Fruit fly (Drosophila melanogaster) whole organism, embryonic: Measurements from ENCODE around the gene CG32812.
A peak's percentile ranks its signal among the peaks of the same experiment; 100 is the strongest.

Experiments
- Abd-B ChIP-seq: fragments of 200-800 bp; sonication (Bioruptor generic); optimal IDR thresholded peaks from 2 replicates; lab custom pipeline; 2018; ENCODE audit warnings: missing biosample characterization, mild to moderate bottlenecking, missing genetic modification characterization, moderate library complexity
- Asciz ChIP-seq: fragments of 200-800 bp; sonication (Bioruptor generic); optimal IDR thresholded peaks from 2 replicates; lab custom pipeline; 2017; ENCODE audit warnings: missing biosample characterization, mild to moderate bottlenecking, missing genetic modification characterization, missing genetic modification reagents
- Atf-2 ChIP-seq: fragments of 200-800 bp; sonication (Bioruptor generic); optimal IDR thresholded peaks from 2 replicates; lab custom pipeline; 2016; ENCODE audit warnings: missing biosample characterization, missing genetic modification characterization
- CG10543 ChIP-seq: fragments of 200-800 bp; sonication (Bioruptor generic); optimal IDR thresholded peaks from 3 replicates; lab custom pipeline; 2017; ENCODE audit warnings: missing biosample characterization, mild to moderate bottlenecking, missing genetic modification characterization, moderate library complexity
- CG11696 ChIP-seq: fragments of 200-800 bp; sonication (Bioruptor generic); IDR thresholded peaks from 2 replicates; pipeline ENCODE4 v1.3.6; 2022; ENCODE audit warnings: missing biosample characterization, missing genetic modification characterization
- CG12071 ChIP-seq: fragments of 200-800 bp; sonication (Bioruptor generic); optimal IDR thresholded peaks from 3 replicates; lab custom pipeline; 2018; ENCODE audit warnings: missing biosample characterization, mild to moderate bottlenecking, missing genetic modification characterization
- CG12155 ChIP-seq: fragments of 200-800 bp; sonication (Bioruptor generic); optimal IDR thresholded peaks from 3 replicates; lab custom pipeline; 2016; ENCODE audit warnings: missing biosample characterization, missing genetic modification characterization
- CG15601 ChIP-seq: fragments of 200-800 bp; sonication (Bioruptor generic); optimal IDR thresholded peaks from 3 replicates; lab custom pipeline; 2019; ENCODE audit warnings: missing biosample characterization, mild to moderate bottlenecking, missing genetic modification characterization, moderate library complexity
- CG1647 ChIP-seq: fragments of 200-800 bp; sonication (Bioruptor generic); optimal IDR thresholded peaks from 3 replicates; lab custom pipeline; 2016; ENCODE audit warnings: missing biosample characterization, missing genetic modification characterization
- CG16813 ChIP-seq: fragments of 200-800 bp; sonication (Bioruptor generic); IDR thresholded peaks from 3 replicates; pipeline ENCODE4 v1.3.6; 2022; ENCODE audit warnings: missing biosample characterization, missing genetic modification characterization; ENCODE audit not compliant: partially characterized antibody
- CG16815 ChIP-seq: fragments of 200-800 bp; sonication (Bioruptor generic); optimal IDR thresholded peaks from 3 replicates; lab custom pipeline; 2017; ENCODE audit warnings: missing biosample characterization, mild to moderate bottlenecking, missing genetic modification characterization
- CG17829 ChIP-seq: fragments of 200-800 bp; optimal IDR thresholded peaks from 2 replicates; lab custom pipeline; 2019; ENCODE audit warnings: missing biosample characterization, mild to moderate bottlenecking, missing genetic modification characterization, moderate library complexity
- CG18619 ChIP-seq: fragments of 200-800 bp; sonication (Bioruptor generic); optimal IDR thresholded peaks from 3 replicates; lab custom pipeline; 2017; ENCODE audit warnings: missing biosample characterization, mild to moderate bottlenecking, missing genetic modification characterization
- CG18764 ChIP-seq: fragments of 200-800 bp; sonication (Bioruptor generic); optimal IDR thresholded peaks from 3 replicates; lab custom pipeline; 2016; ENCODE audit warnings: missing biosample characterization, missing genetic modification characterization
- CG34224 ChIP-seq: fragments of 200-800 bp; sonication (Bioruptor generic); IDR thresholded peaks from 3 replicates; pipeline ENCODE4 v1.3.6; 2022; ENCODE audit warnings: missing biosample characterization, missing genetic modification characterization; ENCODE audit not compliant: partially characterized antibody
- CG6175 ChIP-seq: fragments of 200-800 bp; sonication (Bioruptor generic); IDR thresholded peaks from 3 replicates; pipeline ENCODE4 v1.3.6; 2022; ENCODE audit warnings: missing biosample characterization, missing genetic modification characterization
- CG7271 ChIP-seq: fragments of 200-800 bp; sonication (Bioruptor generic); optimal IDR thresholded peaks from 2 replicates; lab custom pipeline; 2018; ENCODE audit warnings: missing biosample characterization, mild to moderate bottlenecking, missing genetic modification characterization, moderate library complexity
- CG7928 ChIP-seq: fragments of 200-800 bp; sonication (Bioruptor generic); optimal IDR thresholded peaks from 2 replicates; lab custom pipeline; 2017; ENCODE audit warnings: missing biosample characterization, mild to moderate bottlenecking, missing genetic modification characterization
- CG8089 ChIP-seq: fragments of 200-800 bp; sonication (Bioruptor generic); optimal IDR thresholded peaks from 3 replicates; lab custom pipeline; 2016; ENCODE audit warnings: missing biosample characterization, missing genetic modification characterization
- CrebB ChIP-seq: fragments of 200-800 bp; sonication (Bioruptor generic); optimal IDR thresholded peaks from 3 replicates; lab custom pipeline; 2018; ENCODE audit warnings: missing biosample characterization, mild to moderate bottlenecking, missing genetic modification characterization
- D19B ChIP-seq: fragments of 200-800 bp; sonication (Bioruptor generic); optimal IDR thresholded peaks from 2 replicates; lab custom pipeline; 2017; ENCODE audit warnings: missing biosample characterization, mild to moderate bottlenecking, missing genetic modification characterization
- Doc3 ChIP-seq: fragments of 200-800 bp; sonication (Bioruptor generic); IDR thresholded peaks from 3 replicates; pipeline ENCODE4 v1.3.6; 2022; ENCODE audit warnings: missing biosample characterization, missing genetic modification characterization; ENCODE audit not compliant: partially characterized antibody
- Eip74EF ChIP-seq, 2 experiments: fragments of 200-800 bp in 1 of 2; fragments of >200 bp in 1 of 2; sonication (Bioruptor generic) in 1 of 2; optimal IDR thresholded peaks; 2 replicates each; lab custom pipeline; 2017 to 2019; ENCODE audit warnings: missing biosample characterization in 2 of 2, missing genetic modification characterization in 2 of 2, mild to moderate bottlenecking in 1 of 2, moderate library complexity in 1 of 2
- GATAe ChIP-seq: fragments of 200-800 bp; sonication (Bioruptor generic); conservative IDR thresholded peaks from 2 replicates; pipeline ENCODE4 v1.3.6; 2022; ENCODE audit warnings: missing biosample characterization, missing genetic modification characterization
- Gug ChIP-seq: fragments of 200-800 bp; sonication (Bioruptor generic); IDR thresholded peaks from 4 replicates; pipeline ENCODE4 v1.3.6; 2022; ENCODE audit warnings: missing biosample characterization, missing genetic modification characterization
- HHEX ChIP-seq: fragments of 200-800 bp; sonication (Bioruptor generic); optimal IDR thresholded peaks from 3 replicates; lab custom pipeline; 2017; ENCODE audit warnings: missing biosample characterization, mild to moderate bottlenecking, missing genetic modification characterization, missing genetic modification reagents
- Hr51 ChIP-seq, 2 experiments: fragments of 200-800 bp; sonication (Bioruptor generic); optimal IDR thresholded peaks; 2 replicates in 1 of 2; 3 replicates in 1 of 2; lab custom pipeline; 2016 to 2018; ENCODE audit warnings: missing biosample characterization in 2 of 2, missing genetic modification characterization in 2 of 2, mild to moderate bottlenecking in 1 of 2, moderate library complexity in 1 of 2
- Hsf ChIP-seq: fragments of 200-800 bp; sonication (Bioruptor generic); optimal IDR thresholded peaks from 3 replicates; lab custom pipeline; 2016; ENCODE audit warnings: missing biosample characterization, missing genetic modification characterization
- MBD-R2 ChIP-seq: fragments of 200-800 bp; sonication (Bioruptor generic); IDR thresholded peaks from 2 replicates; pipeline ENCODE4 v1.3.6; 2022; ENCODE audit warnings: missing biosample characterization, missing genetic modification characterization
- Nf-YB ChIP-seq: fragments of 200-800 bp; sonication (Bioruptor generic); optimal IDR thresholded peaks from 3 replicates; lab custom pipeline; 2019; ENCODE audit warnings: missing biosample characterization, mild to moderate bottlenecking, missing genetic modification characterization, moderate library complexity
- Oaz ChIP-seq: fragments of 200-800 bp; sonication (Bioruptor generic); IDR thresholded peaks from 2 replicates; pipeline ENCODE4 v1.3.6; 2022; ENCODE audit warnings: missing biosample characterization, missing genetic modification characterization
- Pdp1 ChIP-seq, 2 experiments: fragments of 200-800 bp; sonication (Bioruptor generic); optimal IDR thresholded peaks; 3 replicates each; lab custom pipeline; 2016; ENCODE audit warnings: missing biosample characterization in 2 of 2, missing genetic modification characterization in 2 of 2, mild to moderate bottlenecking in 1 of 2, moderate library complexity in 1 of 2
- Side ChIP-seq: fragments of 200-800 bp; sonication (Bioruptor generic); optimal IDR thresholded peaks from 2 replicates; lab custom pipeline; 2016; ENCODE audit warnings: missing biosample characterization, missing genetic modification characterization
- ac ChIP-seq: fragments of 200-800 bp; sonication (Bioruptor generic); optimal IDR thresholded peaks from 3 replicates; lab custom pipeline; 2017; ENCODE audit warnings: missing biosample characterization, mild to moderate bottlenecking, missing genetic modification characterization
- ash1 ChIP-seq: fragments of 200-800 bp; sonication (Bioruptor generic); optimal IDR thresholded peaks from 2 replicates; lab custom pipeline; 2018; ENCODE audit warnings: missing biosample characterization, mild to moderate bottlenecking, missing genetic modification characterization
- danr ChIP-seq: fragments of 200-800 bp; sonication (Bioruptor generic); IDR thresholded peaks from 2 replicates; pipeline ENCODE4 v1.3.6; 2022; ENCODE audit warnings: missing biosample characterization, missing genetic modification characterization
- dm ChIP-seq: fragments of 200-800 bp; sonication (Bioruptor generic); optimal IDR thresholded peaks from 3 replicates; lab custom pipeline; 2016; ENCODE audit warnings: missing biosample characterization, missing genetic modification characterization
- fd102C ChIP-seq: fragments of 200-800 bp; sonication (Bioruptor generic); optimal IDR thresholded peaks from 2 replicates; lab custom pipeline; 2018; ENCODE audit warnings: missing biosample characterization, mild to moderate bottlenecking, missing genetic modification characterization, moderate library complexity
- ftz-f1 ChIP-seq: fragments of 200-800 bp; sonication (Bioruptor generic); optimal IDR thresholded peaks from 2 replicates; lab custom pipeline; 2016; ENCODE audit warnings: missing biosample characterization, missing genetic modification characterization
- grn ChIP-seq: fragments of 200-800 bp; sonication (Bioruptor generic); optimal IDR thresholded peaks from 3 replicates; lab custom pipeline; 2017; ENCODE audit warnings: missing biosample characterization, missing genetic modification characterization
- hbn ChIP-seq: fragments of 200-800 bp; sonication (Bioruptor generic); IDR thresholded peaks from 2 replicates; pipeline ENCODE4 v1.3.6; 2022; ENCODE audit warnings: missing biosample characterization, missing genetic modification characterization; ENCODE audit not compliant: partially characterized antibody
- her ChIP-seq: fragments of 200-800 bp; sonication (Bioruptor generic); optimal IDR thresholded peaks from 2 replicates; lab custom pipeline; 2016; ENCODE audit warnings: missing biosample characterization, missing genetic modification characterization
- kay ChIP-seq: fragments of 200-800 bp; sonication (Bioruptor generic); optimal IDR thresholded peaks from 2 replicates; lab custom pipeline; 2016; ENCODE audit warnings: missing biosample characterization, missing genetic modification characterization
- klu ChIP-seq: fragments of 200-800 bp; sonication (Bioruptor generic); IDR thresholded peaks from 2 replicates; pipeline ENCODE4 v1.3.6; 2022; ENCODE audit warnings: missing biosample characterization, missing genetic modification characterization
- odd ChIP-seq: fragments of 200-800 bp; sonication (Bioruptor generic); optimal IDR thresholded peaks from 2 replicates; lab custom pipeline; 2017; ENCODE audit warnings: missing biosample characterization, mild to moderate bottlenecking, missing genetic modification characterization
- pb ChIP-seq: fragments of 200-800 bp; sonication (Bioruptor generic); optimal IDR thresholded peaks from 3 replicates; lab custom pipeline; 2016; ENCODE audit warnings: missing biosample characterization, missing genetic modification characterization
- pum ChIP-seq: fragments of 200-800 bp; sonication (Bioruptor generic); optimal IDR thresholded peaks from 2 replicates; lab custom pipeline; 2016; ENCODE audit warnings: missing biosample characterization, missing genetic modification characterization
- sob ChIP-seq: fragments of 200-800 bp; sonication (Bioruptor generic); IDR thresholded peaks from 2 replicates; pipeline ENCODE4 v1.3.6; 2022; ENCODE audit warnings: missing biosample characterization, missing genetic modification characterization
- unc-4 ChIP-seq: fragments of 200-800 bp; sonication (Bioruptor generic); IDR thresholded peaks from 2 replicates; pipeline ENCODE4 v1.3.6; 2022; ENCODE audit warnings: missing biosample characterization, missing genetic modification characterization; ENCODE audit not compliant: partially characterized antibody
- vfl ChIP-seq: fragments of 200-800 bp; sonication (Bioruptor generic); optimal IDR thresholded peaks from 2 replicates; lab custom pipeline; 2016; ENCODE audit warnings: missing biosample characterization, missing genetic modification characterization

CG32812 gene

DNA sequence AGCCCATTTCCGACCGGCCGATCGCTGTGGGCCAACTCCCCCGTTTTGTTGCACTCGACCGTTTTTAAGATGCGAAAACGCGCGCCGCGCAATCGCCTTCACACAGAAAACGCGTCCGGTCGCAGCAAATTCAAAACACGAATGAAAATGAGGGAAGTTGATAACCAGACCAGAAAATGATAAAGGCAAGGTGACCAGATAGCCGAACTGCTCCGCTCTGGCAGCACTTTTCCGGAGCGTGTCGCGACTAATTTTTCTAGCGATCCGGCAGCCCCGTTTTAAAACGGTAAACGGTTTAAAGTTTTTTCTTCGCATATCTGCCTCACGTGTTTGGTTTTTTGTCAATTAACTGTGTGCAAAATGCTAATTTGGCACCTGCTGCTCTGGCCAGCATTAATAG lies 35.1 kb downstream of the CG32812 start, which contains the start of gene DAAM (continued):
- TF ChIP-seq MBD-R2 (GFP tag; lab: Robert Waterston, UW), result peak; percentile 84
- TF ChIP-seq Nf-YB (GFP tag; lab: Kevin White, UChicago), result peak; percentile 42
- TF ChIP-seq CG18619 (GFP tag; lab: Kevin White, UChicago), result peak; percentile 48
- no peak for TF ChIP-seq hbn (GFP tag; lab: Robert Waterston, UW)
- TF ChIP-seq CG7271 (tag; lab: Kevin White, UChicago), result no peak
- TF ChIP-seq danr (GFP tag; lab: Robert Waterston, UW), result no peak
- no peak for TF ChIP-seq CG6175 (GFP tag; lab: Robert Waterston, UW)
- 0 out of 3 replicates have a peak, but pooled peaks have one; percentile 29 for TF ChIP-seq CG16813 (GFP tag; lab: Robert Waterston, UW)
- no peak for TF ChIP-seq fd102C (GFP tag; lab: Kevin White, UChicago)
- peak; percentile 70 for TF ChIP-seq GATAe (GFP tag; lab: Robert Waterston, UW)
- TF ChIP-seq ac (GFP tag; lab: Kevin White, UChicago), result no peak
- no peak for TF ChIP-seq ash1 (GFP tag; lab: Kevin White, UChicago)
- no peak for TF ChIP-seq CG16815 (GFP tag; lab: Kevin White, UChicago)
- TF ChIP-seq vfl (GFP tag; lab: Kevin White, UChicago), result peak; percentile 45
- no peak for TF ChIP-seq Side (GFP tag; lab: Kevin White, UChicago)
- TF ChIP-seq pum, result no peak
- TF ChIP-seq her (GFP tag; lab: Kevin White, UChicago), result peak; percentile 44
- TF ChIP-seq ftz-f1 (GFP tag; lab: Kevin White, UChicago), result peak; percentile 23
- no peak for TF ChIP-seq Asciz (GFP tag; lab: Kevin White, UChicago)
- TF ChIP-seq CG17829 (tag; lab: Kevin White, UChicago), result peak; percentile 51
- no peak for TF ChIP-seq Oaz (GFP tag; lab: Robert Waterston, UW)
- TF ChIP-seq CG15601 (tag; lab: Kevin White, UChicago), result peak; percentile 45
- peak; percentile 37 for TF ChIP-seq CG7928 (GFP tag; lab: Kevin White, UChicago)
- TF ChIP-seq Abd-B (GFP tag; lab: Kevin White, UChicago), result no peak
- peak; percentile 47 for TF ChIP-seq dm (GFP tag; lab: Kevin White, UChicago)
- no peak for TF ChIP-seq kay
- peak; percentile 41 for TF ChIP-seq unc-4 (GFP tag; lab: Robert Waterston, UW)
- TF ChIP-seq CrebB (tag; lab: Kevin White, UChicago), result peak; percentile 9
- TF ChIP-seq CG18764 (GFP tag; lab: Kevin White, UChicago), result no peak
- peak; percentile 58 for TF ChIP-seq Hsf (GFP tag; lab: Kevin White, UChicago)
- peak; percentile 48 for TF ChIP-seq CG10543 (GFP tag; lab: Kevin White, UChicago)
- TF ChIP-seq pb (GFP tag; lab: Kevin White, UChicago), result no peak
- TF ChIP-seq CG12155 (GFP tag; lab: Kevin White, UChicago), result no peak
- peak; percentile 69 for TF ChIP-seq sob
- TF ChIP-seq Atf-2, result no peak
- no peak for TF ChIP-seq Gug
- no peak for TF ChIP-seq Doc3 (GFP tag; lab: Robert Waterston, UW)
- TF ChIP-seq Eip74EF (GFP tag; optimal IDR thresholded peaks at IDR 0.05; lab: Kevin White, UChicago), result peak in 1 of 2 experiments; percentile 5
- TF ChIP-seq Hr51 (GFP tag; optimal IDR thresholded peaks at IDR 0.05; lab: Kevin White, UChicago), result peak in 1 of 2 experiments; percentile 55
- TF ChIP-seq CG11696 (GFP tag; lab: Robert Waterston, UW), result no peak
- TF ChIP-seq odd (GFP tag; lab: Kevin White, UChicago), result no peak
- no peak for TF ChIP-seq CG34224 (GFP tag; lab: Robert Waterston, UW)
- TF ChIP-seq CG8089, result peak; percentile 7
- peak; percentile 60 for TF ChIP-seq grn (GFP tag; lab: Kevin White, UChicago)
- TF ChIP-seq Pdp1 (GFP tag; optimal IDR thresholded peaks at IDR 0.05; lab: Kevin White, UChicago), result peak in 1 of 2 experiments; percentile 2
- no peak for TF ChIP-seq D19B (GFP tag; lab: Kevin White, UChicago)
- TF ChIP-seq CG1647 (GFP tag; lab: Kevin White, UChicago), result peak; percentile 49
- no peak for TF ChIP-seq klu (GFP tag; lab: Robert Waterston, UW)
- no peak for TF ChIP-seq CG12071 (GFP tag; lab: Kevin White, UChicago)
- TF ChIP-seq HHEX (GFP tag; lab: Kevin White, UChicago), result peak; percentile 50
